Worm (Caenorhabditis elegans): Measurements from ENCODE around the gene nhr-39.

- TF ChIP-seq pha-4 (tag; optimal IDR thresholded peaks at IDR 0.05) = no peak
- TF ChIP-seq elt-3 (tag; optimal IDR thresholded peaks at IDR 0.05) = no peak
- no peak for TF ChIP-seq ces-1 (GFP tag; optimal IDR thresholded peaks at IDR 0.05)
- no peak for TF ChIP-seq unc-62 (GFP tag; optimal IDR thresholded peaks at IDR 0.05)
- TF ChIP-seq unc-120 (tag; optimal IDR thresholded peaks at IDR 0.05; ENCODE audit: poor library complexity, severe bottlenecking) = no peak
- no peak for TF ChIP-seq cnd-1 (tag; optimal IDR thresholded peaks at IDR 0.05)
- no peak for TF ChIP-seq nhr-237 (tag; optimal IDR thresholded peaks at IDR 0.05)
- TF ChIP-seq M03D4.4 (tag; optimal IDR thresholded peaks at IDR 0.05) = no peak
- no peak for TF ChIP-seq elt-1 (tag; optimal IDR thresholded peaks at IDR 0.05; ENCODE audit: borderline replicate concordance, insufficient read depth)
- no peak for TF ChIP-seq nhr-76 (tag; optimal IDR thresholded peaks at IDR 0.05)
- TF ChIP-seq nhr-28 (tag; optimal IDR thresholded peaks at IDR 0.05) = no peak
- no peak for TF ChIP-seq mab-5 (tag; optimal IDR thresholded peaks at IDR 0.05)
- TF ChIP-seq lin-13 (tag; optimal IDR thresholded peaks at IDR 0.05) = no peak
- TF ChIP-seq nhr-12 (tag; optimal IDR thresholded peaks at IDR 0.05) = no peak
These were observed 49.8 kb downstream of the nhr-39 start, which contains the start of gene srx-46 for ce11 chrV:9352947-9353346.

Measured in whole organism, mixed stage, embryonic.